Fruit fly (Drosophila melanogaster): Measurements from ENCODE around the gene tll.

The tll gene

DNA sequence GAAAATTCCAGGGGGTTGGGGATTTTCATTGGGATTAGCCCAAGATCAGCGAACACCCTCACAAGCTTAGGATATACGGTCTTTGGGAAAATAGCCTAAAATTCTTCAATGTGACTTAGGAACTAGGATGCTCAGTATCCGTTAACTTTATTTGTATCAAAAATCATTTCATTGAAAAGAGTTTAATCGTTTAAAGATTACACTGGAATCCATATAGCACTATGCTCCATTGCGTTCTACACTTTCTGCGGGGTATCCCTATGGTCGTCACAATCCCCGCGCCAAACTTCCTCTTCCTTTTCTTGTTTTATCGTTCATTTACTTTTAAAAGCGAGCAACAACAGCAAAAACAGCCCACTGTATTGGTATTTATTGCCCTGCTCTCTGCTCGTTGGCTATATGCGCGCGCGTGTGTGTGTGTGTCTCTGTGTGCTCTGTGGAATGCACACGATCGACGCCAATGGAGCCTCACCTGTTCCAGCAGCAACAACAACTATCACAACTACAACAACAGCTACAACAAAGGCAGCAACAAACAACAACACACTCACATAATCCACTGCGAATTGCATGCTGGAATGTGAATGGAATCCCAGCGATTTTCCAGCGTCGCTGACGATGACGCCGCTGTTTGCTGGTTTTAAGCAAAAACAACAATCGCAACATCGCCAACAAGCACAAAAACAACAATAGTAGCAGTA is 48.1 kb upstream of the tll start (continued):
- TF ChIP-seq repo (GFP tag; optimal IDR thresholded peaks at IDR 0.05) (no peak), HLH4C (GFP tag; IDR thresholded peaks at IDR 0.05; ENCODE audit: partially characterized antibody) (no peak), Ssrp (tag; optimal IDR thresholded peaks at IDR 0.05) (peak; percentile 19), CG34224 (GFP tag; IDR thresholded peaks at IDR 0.05; ENCODE audit: partially characterized antibody) (no peak), maf-S (GFP tag; optimal IDR thresholded peaks at IDR 0.05) (no peak), CG9727 (GFP tag; optimal IDR thresholded peaks at IDR 0.05) (no peak), Abd-B (GFP tag; optimal IDR thresholded peaks at IDR 0.05) (peak; percentile 45), ATbp (GFP tag; optimal IDR thresholded peaks at IDR 0.05) (peak; percentile 34), PHDP (tag; optimal IDR thresholded peaks at IDR 0.05) (no peak), CG17186 (GFP tag; optimal IDR thresholded peaks at IDR 0.05) (no peak), CG14441 (GFP tag; IDR thresholded peaks at IDR 0.05) (0 out of 2 replicates have a peak, but pooled peaks have one; percentile 7), ind (GFP tag; optimal IDR thresholded peaks at IDR 0.05) (no peak), Gug (GFP tag; IDR thresholded peaks at IDR 0.05) (no peak), CG7963 (GFP tag; IDR thresholded peaks at IDR 0.05; ENCODE audit: partially characterized antibody) (no peak), salm (tag; optimal IDR thresholded peaks at IDR 0.05) (no peak), klu (GFP tag; IDR thresholded peaks at IDR 0.05) (no peak), sc (optimal IDR thresholded peaks at IDR 0.05) (no peak), sc (GFP tag; optimal IDR thresholded peaks at IDR 0.05) (peak; percentile 33), CG3726 (GFP tag; IDR thresholded peaks at IDR 0.05) (no peak), kni (GFP tag; optimal IDR thresholded peaks at IDR 0.05) (no peak), B-H2 (GFP tag; optimal IDR thresholded peaks at IDR 0.05) (no peak), CG8290 (GFP tag; optimal IDR thresholded peaks at IDR 0.05) (no peak), CG8290 (tag; optimal IDR thresholded peaks at IDR 0.05) (no peak), wdn (GFP tag; IDR thresholded peaks at IDR 0.05) (no peak), al (GFP tag; IDR thresholded peaks at IDR 0.05) (no peak), CG11723 (GFP tag; optimal IDR thresholded peaks at IDR 0.05) (no peak), ab (GFP tag; optimal IDR thresholded peaks at IDR 0.05) (no peak), sug (tag; optimal IDR thresholded peaks at IDR 0.05) (no peak), CG7786 (GFP tag; optimal IDR thresholded peaks at IDR 0.05) (peak; percentile 10), tio (GFP tag; optimal IDR thresholded peaks at IDR 0.05) (no peak), run (tag; optimal IDR thresholded peaks at IDR 0.05) (no peak), dan (GFP tag; IDR thresholded peaks at IDR 0.05) (no peak), CG15479 (GFP tag; optimal IDR thresholded peaks at IDR 0.05) (no peak), Deaf1 (tag; optimal IDR thresholded peaks at IDR 0.05) (no peak), Awh (GFP tag; IDR thresholded peaks at IDR 0.05) (no peak), sd (tag; optimal IDR thresholded peaks at IDR 0.05) (peak; percentile 98), D19A (tag; optimal IDR thresholded peaks at IDR 0.05) (no peak), MESR4 (GFP tag; optimal IDR thresholded peaks at IDR 0.05) (no peak), ara (GFP tag; IDR thresholded peaks at IDR 0.05) (no peak), trem (tag; optimal IDR thresholded peaks at IDR 0.05) (no peak), kah (GFP tag; optimal IDR thresholded peaks at IDR 0.05) (no peak), hb (GFP tag; IDR thresholded peaks at IDR 0.05; ENCODE audit: partially characterized antibody) (no peak), twi (tag; optimal IDR thresholded peaks at IDR 0.05) (no peak), ase (GFP tag; IDR thresholded peaks at IDR 0.05) (0 out of 3 replicates have a peak, but pooled peaks have one; percentile 27), CG12391 (tag; optimal IDR thresholded peaks at IDR 0.05) (peak; percentile 35), Vsx1 (GFP tag; optimal IDR thresholded peaks at IDR 0.05) (no peak), CG1024 (GFP tag; IDR thresholded peaks at IDR 0.05) (no peak), C15 (GFP tag; IDR thresholded peaks at IDR 0.05) (no peak), Xbp1 (GFP tag; optimal IDR thresholded peaks at IDR 0.05) (peak; percentile 34), psq (GFP tag; optimal IDR thresholded peaks at IDR 0.05) (no peak), emc (GFP tag; optimal IDR thresholded peaks at IDR 0.05) (no peak)
